Worm (Caenorhabditis elegans) whole organism, mixed stage, embryonic: ENCODE results near the gene B0252.5.

Experiments
- pha-4 ChIP-seq: fragments of 150-350 bp; optimal IDR thresholded peaks from 2 replicates; lab custom pipeline; 2018; ENCODE audit warnings: missing biosample characterization, missing genetic modification reagents, missing genetic modification characterization
- ztf-11 ChIP-seq: fragments of 150-350 bp; optimal IDR thresholded peaks from 2 replicates; lab custom pipeline; 2014; ENCODE audit warnings: missing biosample characterization, missing genetic modification characterization

DNA sequence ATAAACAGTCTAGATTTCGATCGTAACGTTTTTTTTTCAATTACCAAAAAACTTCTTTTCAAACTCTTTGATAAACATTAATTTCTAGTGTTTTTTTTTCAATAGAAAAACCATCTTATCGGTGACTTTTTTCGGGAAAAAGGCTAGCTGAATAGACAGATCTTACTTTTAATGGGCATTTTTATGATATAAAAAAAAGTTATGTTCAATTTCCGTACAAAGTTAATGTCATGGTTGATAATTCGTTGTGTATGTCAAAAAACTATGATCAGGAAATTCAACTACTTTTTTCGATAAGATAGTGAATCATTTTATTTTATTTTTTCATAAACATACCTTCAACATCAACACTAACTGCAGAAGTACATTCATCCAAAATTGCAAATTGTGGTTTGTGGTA lies 34.1 kb downstream of the B0252.5 start:
- TF ChIP-seq ztf-11 (tag; lab: Kevin White, UChicago) = no peak
- no peak for TF ChIP-seq pha-4 (tag; lab: Kevin White, UChicago)
